Fruit fly (Drosophila melanogaster) whole organism, embryonic: ENCODE results near the gene Tg.

Source experiments
- Blimp-1 ChIP-seq: fragments of 200-800 bp; sonication (Bioruptor generic); optimal IDR thresholded peaks from 3 replicates; lab custom pipeline; 2018; ENCODE audit warnings: missing biosample characterization, missing genetic modification characterization, mild to moderate bottlenecking, moderate library complexity, missing genetic modification reagents
- CG10462 ChIP-seq: fragments of 200-800 bp; sonication (Bioruptor generic); optimal IDR thresholded peaks from 2 replicates; lab custom pipeline; 2016; ENCODE audit warnings: missing biosample characterization, missing genetic modification characterization
- CG11456 ChIP-seq: fragments of 200-800 bp; sonication (Bioruptor generic); IDR thresholded peaks from 3 replicates; pipeline ENCODE4 v1.3.6; 2022; ENCODE audit warnings: missing biosample characterization, missing genetic modification characterization
- CG12391 ChIP-seq: fragments of 200-800 bp; sonication (Bioruptor generic); optimal IDR thresholded peaks from 3 replicates; lab custom pipeline; 2018; ENCODE audit warnings: missing biosample characterization, mild to moderate bottlenecking, missing genetic modification characterization, moderate library complexity
- CG12769 ChIP-seq: fragments of 200-800 bp; sonication (Bioruptor generic); optimal IDR thresholded peaks from 2 replicates; lab custom pipeline; 2019; ENCODE audit warnings: missing biosample characterization, mild to moderate bottlenecking, missing genetic modification characterization, moderate library complexity
- CG14014 ChIP-seq: fragments of 200-800 bp; sonication (Bioruptor generic); IDR thresholded peaks from 2 replicates; pipeline ENCODE4 v1.3.6; 2022; ENCODE audit warnings: missing biosample characterization, missing genetic modification characterization
- CG15011 ChIP-seq: fragments of 200-800 bp; sonication (Bioruptor generic); optimal IDR thresholded peaks from 3 replicates; lab custom pipeline; 2018; ENCODE audit warnings: missing biosample characterization, mild to moderate bottlenecking, missing genetic modification characterization
- CG1603 ChIP-seq: fragments of 200-800 bp; sonication (Bioruptor generic); optimal IDR thresholded peaks from 2 replicates; lab custom pipeline; 2019; ENCODE audit warnings: missing biosample characterization, mild to moderate bottlenecking, missing genetic modification characterization, moderate library complexity
- CG18011 ChIP-seq: fragments of 200-800 bp; sonication (Bioruptor generic); optimal IDR thresholded peaks from 2 replicates; lab custom pipeline; 2017; ENCODE audit warnings: missing biosample characterization, missing genetic modification characterization, mild to moderate bottlenecking, moderate library complexity, missing genotype
- CG3065 ChIP-seq: fragments of 200-800 bp; sonication (Bioruptor generic); optimal IDR thresholded peaks from 2 replicates; lab custom pipeline; 2016; ENCODE audit warnings: missing biosample characterization, missing genetic modification characterization
- CG3163 ChIP-seq: fragments of 200-800 bp; sonication (Bioruptor generic); optimal IDR thresholded peaks from 3 replicates; lab custom pipeline; 2016; ENCODE audit warnings: missing biosample characterization, missing genetic modification characterization
- CG33213 ChIP-seq: fragments of 200-800 bp; sonication (Bioruptor generic); optimal IDR thresholded peaks from 3 replicates; lab custom pipeline; 2016; ENCODE audit warnings: missing biosample characterization, missing genetic modification characterization
- CG33557 ChIP-seq: fragments of 200-800 bp; sonication (Bioruptor generic); optimal IDR thresholded peaks from 2 replicates; lab custom pipeline; 2019; ENCODE audit warnings: missing biosample characterization, mild to moderate bottlenecking, missing genetic modification characterization, moderate library complexity
- CG4328 ChIP-seq: fragments of 200-800 bp; sonication (Bioruptor generic); optimal IDR thresholded peaks from 3 replicates; lab custom pipeline; 2017; ENCODE audit warnings: missing biosample characterization, missing genetic modification reagents, missing genetic modification characterization
- CG4707 ChIP-seq: fragments of 200-800 bp; sonication (Bioruptor generic); optimal IDR thresholded peaks from 2 replicates; lab custom pipeline; 2018; ENCODE audit warnings: missing biosample characterization, mild to moderate bottlenecking, missing genetic modification characterization, moderate library complexity
- CG6854 ChIP-seq: fragments of 200-800 bp; sonication (Bioruptor generic); optimal IDR thresholded peaks from 3 replicates; lab custom pipeline; 2017; ENCODE audit warnings: missing biosample characterization, mild to moderate bottlenecking, missing genetic modification characterization
- CG7357 ChIP-seq: fragments of 200-800 bp; sonication (Bioruptor generic); IDR thresholded peaks from 3 replicates; pipeline ENCODE4 v1.3.6; 2022; ENCODE audit warnings: missing biosample characterization, missing genetic modification characterization
- CG9797 ChIP-seq: fragments of 200-800 bp; sonication (Bioruptor generic); optimal IDR thresholded peaks from 3 replicates; lab custom pipeline; 2018; ENCODE audit warnings: missing biosample characterization, mild to moderate bottlenecking, missing genetic modification characterization
- CG9932 ChIP-seq: fragments of 200-800 bp; sonication (Bioruptor generic); IDR thresholded peaks from 2 replicates; pipeline ENCODE4 v1.3.6; 2022; ENCODE audit warnings: missing biosample characterization, missing genetic modification characterization
- Camta ChIP-seq: fragments of 200-800 bp; sonication (Bioruptor generic); optimal IDR thresholded peaks from 2 replicates; lab custom pipeline; 2016; ENCODE audit warnings: missing biosample characterization, missing genetic modification characterization
- CrebB ChIP-seq: fragments of 200-800 bp; sonication (Bioruptor generic); optimal IDR thresholded peaks from 3 replicates; lab custom pipeline; 2018; ENCODE audit warnings: missing biosample characterization, mild to moderate bottlenecking, missing genetic modification characterization
- D19A ChIP-seq: fragments of 200-800 bp; optimal IDR thresholded peaks from 3 replicates; lab custom pipeline; 2019; ENCODE audit warnings: missing biosample characterization, mild to moderate bottlenecking, missing genetic modification characterization, moderate library complexity
- Dll ChIP-seq: fragments of 200-800 bp; sonication (Bioruptor generic); IDR thresholded peaks from 4 replicates; pipeline ENCODE4 v1.3.6; 2022; ENCODE audit warnings: missing biosample characterization, missing genetic modification characterization; ENCODE audit not compliant: partially characterized antibody
- Elba2 ChIP-seq: fragments of 200-800 bp; sonication (Bioruptor generic); optimal IDR thresholded peaks from 3 replicates; lab custom pipeline; 2016; ENCODE audit warnings: missing biosample characterization, missing genetic modification characterization
- HmgZ ChIP-seq: fragments of 200-800 bp; sonication (Bioruptor generic); optimal IDR thresholded peaks from 2 replicates; lab custom pipeline; 2018; ENCODE audit warnings: missing biosample characterization, mild to moderate bottlenecking, missing genetic modification characterization
- Hmr ChIP-seq: fragments of 200-800 bp; sonication (Bioruptor generic); optimal IDR thresholded peaks from 3 replicates; lab custom pipeline; 2017; ENCODE audit warnings: mild to moderate bottlenecking, missing biosample characterization, missing genetic modification reagents, missing genetic modification characterization
- Hr78 ChIP-seq, 2 experiments: fragments of 200-800 bp in 1 of 2; fragments of >200 bp in 1 of 2; sonication (Bioruptor generic) in 1 of 2; optimal IDR thresholded peaks; 2 replicates each; lab custom pipeline; 2017 to 2019; ENCODE audit warnings: missing biosample characterization in 2 of 2, missing genetic modification characterization in 2 of 2, mild to moderate bottlenecking in 1 of 2, moderate library complexity in 1 of 2
- Hsf ChIP-seq: fragments of 200-800 bp; sonication (Bioruptor generic); optimal IDR thresholded peaks from 3 replicates; lab custom pipeline; 2016; ENCODE audit warnings: missing biosample characterization, missing genetic modification characterization
- Meics ChIP-seq: fragments of 200-800 bp; sonication (Bioruptor generic); optimal IDR thresholded peaks from 2 replicates; lab custom pipeline; 2017; ENCODE audit warnings: missing biosample characterization, mild to moderate bottlenecking, missing genetic modification characterization
- Optix ChIP-seq: fragments of 200-800 bp; sonication (Bioruptor generic); IDR thresholded peaks from 3 replicates; pipeline ENCODE4 v1.3.6; 2022; ENCODE audit warnings: missing biosample characterization, missing genetic modification characterization
- Ravus ChIP-seq: fragments of 200-800 bp; sonication (Bioruptor generic); IDR thresholded peaks from 2 replicates; pipeline ENCODE4 v1.3.6; 2022; ENCODE audit warnings: missing biosample characterization, missing genetic modification characterization
- Spps ChIP-seq: fragments of 200-800 bp; sonication (Bioruptor generic); optimal IDR thresholded peaks from 2 replicates; lab custom pipeline; 2018; ENCODE audit warnings: missing biosample characterization, mild to moderate bottlenecking, missing genetic modification characterization
- Trl ChIP-seq, 3 experiments: fragments of >200 bp in 2 of 3; fragments of 200-800 bp in 1 of 3; sonication (Bioruptor generic) in 1 of 3; optimal IDR thresholded peaks; 2 replicates in 1 of 3; 3 replicates in 2 of 3; lab custom pipeline; 2016 to 2017; ENCODE audit warnings: missing biosample characterization in 1 of 3, missing genetic modification characterization in 1 of 3
- Xbp1 ChIP-seq: fragments of 200-800 bp; sonication (Bioruptor generic); optimal IDR thresholded peaks from 3 replicates; lab custom pipeline; 2016; ENCODE audit warnings: missing biosample characterization, mild to moderate bottlenecking, missing genetic modification characterization
- chn ChIP-seq: fragments of 200-800 bp; sonication (Bioruptor generic); optimal IDR thresholded peaks from 2 replicates; lab custom pipeline; 2016; ENCODE audit warnings: missing biosample characterization, missing genetic modification characterization
- corto ChIP-seq: fragments of 200-800 bp; sonication (Bioruptor generic); optimal IDR thresholded peaks from 2 replicates; lab custom pipeline; 2016; ENCODE audit warnings: missing biosample characterization, mild to moderate bottlenecking, missing genetic modification characterization, moderate library complexity
- cwo ChIP-seq: fragments of 200-800 bp; sonication (Bioruptor generic); optimal IDR thresholded peaks from 3 replicates; lab custom pipeline; 2017; ENCODE audit warnings: missing biosample characterization, missing genetic modification characterization, mild to moderate bottlenecking, moderate library complexity, missing genetic modification reagents
- ewg ChIP-seq: fragments of 200-800 bp; sonication (Bioruptor generic); optimal IDR thresholded peaks from 3 replicates; lab custom pipeline; 2017; ENCODE audit warnings: mild to moderate bottlenecking, missing biosample characterization, missing genetic modification reagents, missing genetic modification characterization
- eyg ChIP-seq: fragments of 200-800 bp; sonication (Bioruptor generic); optimal IDR thresholded peaks from 3 replicates; lab custom pipeline; 2016; ENCODE audit warnings: missing biosample characterization, missing genetic modification characterization
- fd96Cb ChIP-seq: fragments of 200-800 bp; sonication (Bioruptor generic); optimal IDR thresholded peaks from 2 replicates; lab custom pipeline; 2018; ENCODE audit warnings: missing biosample characterization, mild to moderate bottlenecking, missing genetic modification characterization, moderate library complexity
- fru ChIP-seq: fragments of >200 bp; optimal IDR thresholded peaks from 2 replicates; lab custom pipeline; 2017
- nmo ChIP-seq: fragments of 200-800 bp; sonication (Bioruptor generic); optimal IDR thresholded peaks from 2 replicates; lab custom pipeline; 2018; ENCODE audit warnings: missing biosample characterization, mild to moderate bottlenecking, missing genetic modification characterization, moderate library complexity
- otp ChIP-seq: fragments of 200-800 bp; sonication (Bioruptor generic); IDR thresholded peaks from 3 replicates; pipeline ENCODE4, ENCODE4 v1.3.6; 2022; ENCODE audit warnings: missing biosample characterization, missing genetic modification characterization
- phol ChIP-seq: fragments of 200-800 bp; sonication (Bioruptor generic); optimal IDR thresholded peaks from 3 replicates; lab custom pipeline; 2018; ENCODE audit warnings: missing biosample characterization, mild to moderate bottlenecking, missing genetic modification characterization, moderate library complexity
- sisA ChIP-seq: fragments of 200-800 bp; sonication (Bioruptor generic); IDR thresholded peaks from 2 replicates; pipeline ENCODE4 v1.3.6; 2022; ENCODE audit warnings: missing biosample characterization, missing genetic modification characterization
- tin ChIP-seq: fragments of 200-800 bp; sonication (Bioruptor generic); optimal IDR thresholded peaks from 3 replicates; lab custom pipeline; 2016; ENCODE audit warnings: missing biosample characterization, missing genetic modification characterization
- zen ChIP-seq: fragments of 200-800 bp; sonication (Bioruptor generic); optimal IDR thresholded peaks from 3 replicates; lab custom pipeline; 2018; ENCODE audit warnings: missing biosample characterization, mild to moderate bottlenecking, missing genetic modification characterization, moderate library complexity
- zfh2 ChIP-seq: fragments of 200-800 bp; sonication (Bioruptor generic); optimal IDR thresholded peaks from 2 replicates; lab custom pipeline; 2016; ENCODE audit warnings: missing biosample characterization, missing genetic modification characterization

Tg gene

dm6 chr2L:8010602-8011455, at the start of gene Tg, which contains the start of gene Glyat (continued):
- TF ChIP-seq CG18011 (no peak), corto (GFP tag; lab: Kevin White, UChicago) (no peak), CG12391 (peak; percentile 40), tin (GFP tag; lab: Kevin White, UChicago) (no peak), zfh2 (no peak), fru (no peak), ewg (GFP tag; lab: Kevin White, UChicago) (no peak), Meics (GFP tag; lab: Kevin White, UChicago) (peak; percentile 20), CG3065 (GFP tag; lab: Kevin White, UChicago) (no peak), zen (tag; lab: Kevin White, UChicago) (no peak), CG9797 (GFP tag; lab: Kevin White, UChicago) (no peak), Spps (no peak), cwo (GFP tag; lab: Kevin White, UChicago) (peak; percentile 1), CG1603 (tag; lab: Kevin White, UChicago) (no peak), CG7357 (no peak), fd96Cb (tag; lab: Kevin White, UChicago) (no peak), CrebB (tag; lab: Kevin White, UChicago) (no peak), Xbp1 (GFP tag; lab: Kevin White, UChicago) (no peak), CG10462 (GFP tag; lab: Kevin White, UChicago) (no peak), phol (tag; lab: Kevin White, UChicago) (peak; percentile 15), D19A (peak; percentile 1), CG3163 (peak; percentile 99), Hmr (peak; percentile 19), Hr78 (GFP tag; optimal IDR thresholded peaks at IDR 0.05; lab: Kevin White, UChicago) (no peak), sisA (GFP tag; lab: Robert Waterston, UW) (no peak), Hsf (GFP tag; lab: Kevin White, UChicago) (no peak), CG33557 (no peak), CG33213 (no peak), Camta (GFP tag; lab: Kevin White, UChicago) (no peak), Elba2 (GFP tag; lab: Kevin White, UChicago) (no peak), eyg (GFP tag; lab: Kevin White, UChicago) (no peak), Trl (optimal IDR thresholded peaks at IDR 0.05; lab: Kevin White, UChicago) (peak; percentile 68 to 89), Trl (GFP tag; optimal IDR thresholded peaks at IDR 0.05; lab: Kevin White, UChicago) (no peak), CG15011 (GFP tag; lab: Kevin White, UChicago) (no peak), otp (GFP tag; lab: Robert Waterston, UW) (no peak), CG4328 (GFP tag; lab: Kevin White, UChicago) (no peak), CG9932 (GFP tag; lab: Robert Waterston, UW) (peak; percentile 50), CG11456 (0 out of 3 replicates have a peak, but pooled peaks have one; percentile 19), Blimp-1 (GFP tag; lab: Kevin White, UChicago) (peak; percentile 1), chn (no peak), Ravus (GFP tag; lab: Robert Waterston, UW) (no peak), Optix (GFP tag; lab: Robert Waterston, UW) (no peak), CG6854 (GFP tag; lab: Kevin White, UChicago) (no peak), Dll (GFP tag; lab: Robert Waterston, UW) (peak; percentile 67; the same call in 3 of the 4 replicates), CG12769 (tag; lab: Kevin White, UChicago) (peak; percentile 12), CG14014 (GFP tag; lab: Robert Waterston, UW) (peak; percentile 57), CG4707 (GFP tag; lab: Kevin White, UChicago) (no peak), nmo (GFP tag; lab: Kevin White, UChicago) (peak; percentile 14), HmgZ (tag; lab: Kevin White, UChicago) (peak; percentile 21)
